Worm (Caenorhabditis elegans) whole organism, L3 larva: Measurements from ENCODE around the gene her-1.

ENCODE experiments used
- fkh-2 ChIP-seq: fragments of 150-350 bp; optimal IDR thresholded peaks from 2 replicates; lab custom pipeline; 2014; ENCODE audit warnings: missing biosample characterization, missing genetic modification reagents, missing genetic modification characterization
- mdl-1 ChIP-seq: fragments of 150-350 bp; optimal IDR thresholded peaks from 2 replicates; lab custom pipeline; 2014; ENCODE audit warnings: missing biosample characterization, missing genetic modification characterization

DNA sequence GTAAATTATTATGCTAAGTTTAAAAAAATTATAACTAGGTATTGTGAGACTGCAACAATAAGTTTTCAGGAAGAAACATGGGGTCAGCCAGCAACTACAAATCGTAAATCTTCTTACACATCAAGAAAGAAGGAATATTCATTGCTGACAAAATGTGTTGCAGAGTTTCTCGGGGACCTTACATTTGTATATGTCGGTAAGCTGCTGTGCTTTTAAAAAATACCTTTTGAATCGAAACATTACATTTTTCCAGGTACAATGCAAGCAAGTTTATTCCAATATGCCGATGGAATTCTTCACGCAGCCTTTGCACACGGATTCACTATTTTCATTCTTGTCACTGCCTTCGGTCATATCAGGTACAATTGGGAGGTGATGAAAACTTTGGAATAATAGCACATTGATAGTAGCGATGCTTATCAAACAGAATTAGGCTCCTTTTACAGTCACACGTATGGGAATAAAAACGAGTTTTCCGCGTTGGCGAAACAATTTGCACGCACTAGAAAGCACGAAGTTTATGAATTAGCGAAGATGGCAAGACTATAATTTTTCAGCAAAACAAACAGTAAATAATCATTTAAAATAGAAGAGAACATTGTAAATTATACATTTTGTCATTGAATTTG is 41.4 kb downstream of the her-1 start:
- TF ChIP-seq fkh-2 (tag; lab: Kevin White, UChicago) (no peak), mdl-1 (no peak)
